Fruit fly (Drosophila melanogaster) Kc167 (cell line): ENCODE data around the gene CG34126.

Experiments
- Myc ChIP-seq: fragments of >200 bp; optimal IDR thresholded peaks from 2 replicates; lab custom pipeline; 2017; ENCODE audit warnings: missing external identifiers
- Sin3A ChIP-seq: fragments of >200 bp; optimal IDR thresholded peaks from 2 replicates; lab custom pipeline; 2018; ENCODE audit warnings: missing external identifiers
- h ChIP-seq: fragments of >200 bp; optimal IDR thresholded peaks from 3 replicates; lab custom pipeline; 2018; ENCODE audit warnings: missing external identifiers
- insv ChIP-seq: fragments of >200 bp; optimal IDR thresholded peaks from 3 replicates; lab custom pipeline; 2018; ENCODE audit warnings: missing external identifiers
- psq ChIP-seq: fragments of >200 bp; optimal IDR thresholded peaks from 2 replicates; lab custom pipeline; 2017; ENCODE audit warnings: missing external identifiers
- ttk ChIP-seq: sonication (Bioruptor generic); optimal IDR thresholded peaks from 2 replicates; lab custom pipeline; 2017; ENCODE audit warnings: missing external identifiers

dm6 chr2L:4958111-4958510 lies 23.3 kb upstream of the CG34126 start, which contains the start of gene CG34124:
- TF ChIP-seq psq (lab: Kevin White, UChicago) (no peak), Myc (lab: Kevin White, UChicago) (no peak), h (lab: Kevin White, UChicago) (no peak), insv (lab: Kevin White, UChicago) (no peak), Sin3A (no peak), ttk (no peak)
